Worm (Caenorhabditis elegans): Measurements from ENCODE around the gene T10D4.19.
"Not testable (repeated sequence)": the region's sequence is repeated elsewhere in the genome, so short reads cannot be mapped to it uniquely, and the experiment has no call there.

T10D4.19 gene

ce11 chrII:3151615-3152014, at the start of gene T10D4.19, which contains the start of gene T10D4.14:
T10D4.19 (plus strand) TSS chrII:3151918.
T10D4.14 (minus strand) TSS chrII:3151715.
- no peak for TF ChIP-seq unc-62 (GFP tag; optimal IDR thresholded peaks at IDR 0.05)

- TF ChIP-seq unc-62 (GFP tag; optimal IDR thresholded peaks at IDR 0.05), result no peak
These were observed 49.7 kb upstream of the T10D4.19 start, which contains the start of gene clec-121 for ce11 chrII:3102018-3102417. clec-121 (plus strand) TSS chrII:3102318.

- no peak for TF ChIP-seq unc-62 (GFP tag; optimal IDR thresholded peaks at IDR 0.05)
These were observed 46.0 kb upstream of the T10D4.19 start, which contains the start of gene clec-122 for ce11 chrII:3105765-3106164. clec-122 (plus strand) TSS chrII:3106065.

- no peak for TF ChIP-seq unc-62 (GFP tag; optimal IDR thresholded peaks at IDR 0.05)
These were observed 43.6 kb upstream of the T10D4.19 start for ce11 chrII:3108101-3108500.

- TF ChIP-seq unc-62 (GFP tag; optimal IDR thresholded peaks at IDR 0.05), result no peak
These were observed 42.2 kb upstream of the T10D4.19 start for ce11 chrII:3109533-3109932.

- no peak for TF ChIP-seq unc-62 (GFP tag; optimal IDR thresholded peaks at IDR 0.05)
These were observed 41.6 kb upstream of the T10D4.19 start for ce11 chrII:3110099-3110498.

- TF ChIP-seq unc-62 (GFP tag; optimal IDR thresholded peaks at IDR 0.05), result no peak
These were observed 40.6 kb upstream of the T10D4.19 start, which contains the start of gene Y25C1A.13 for ce11 chrII:3111147-3111546. Y25C1A.13 (minus strand) TSS chrII:3111247.

- TF ChIP-seq unc-62 (GFP tag; optimal IDR thresholded peaks at IDR 0.05), result no peak
These were observed 39.4 kb upstream of the T10D4.19 start, which contains the start of gene Y25C1A.2 for ce11 chrII:3112313-3112712. Y25C1A.2 (plus strand) TSS chrII:3112613.

- no peak for TF ChIP-seq unc-62 (GFP tag; optimal IDR thresholded peaks at IDR 0.05)
These were observed 38.4 kb upstream of the T10D4.19 start for ce11 chrII:3113289-3113688.

- TF ChIP-seq unc-62 (GFP tag; optimal IDR thresholded peaks at IDR 0.05), result no peak
These were observed 37.8 kb upstream of the T10D4.19 start, which contains the start of gene clec-123 for ce11 chrII:3113934-3114333. clec-123 (plus strand) TSS chrII:3114234.

ce11 chrII:3117471-3117870, 34.2 kb upstream of the T10D4.19 start, which contains the start of gene T10D4.7:
T10D4.7 (plus strand) TSS chrII:3117771.
- no peak for TF ChIP-seq unc-62 (GFP tag; optimal IDR thresholded peaks at IDR 0.05)

- TF ChIP-seq unc-62 (GFP tag; optimal IDR thresholded peaks at IDR 0.05), result no peak
These were observed 32.8 kb upstream of the T10D4.19 start, which contains the start of gene T10D4.6 for ce11 chrII:3118907-3119382. T10D4.6 (plus strand) TSS chrII:3119332.

ce11 chrII:3123206-3123605, 28.5 kb upstream of the T10D4.19 start, which contains the start of gene srh-71:
srh-71 (plus strand) TSS chrII:3123506.
- no peak for TF ChIP-seq unc-62 (GFP tag; optimal IDR thresholded peaks at IDR 0.05)

ce11 chrII:3126341-3126740, 25.4 kb upstream of the T10D4.19 start, which contains the start of gene ins-19:
ins-19 (minus strand) TSS chrII:3126441.
- no peak for TF ChIP-seq unc-62 (GFP tag; optimal IDR thresholded peaks at IDR 0.05)

ce11 chrII:3126741-3127140, 25.0 kb upstream of the T10D4.19 start, which contains the start of gene ins-31:
ins-31 (plus strand) TSS chrII:3127041.
- TF ChIP-seq unc-62 (GFP tag; optimal IDR thresholded peaks at IDR 0.05), result not testable (repeated sequence)

- no peak for TF ChIP-seq unc-62 (GFP tag; optimal IDR thresholded peaks at IDR 0.05)
These were observed 22.7 kb upstream of the T10D4.19 start, which contains the start of gene chil-24 for ce11 chrII:3129007-3129406. chil-24 (plus strand) TSS chrII:3129162.

ce11 chrII:3135293-3135692, 16.4 kb upstream of the T10D4.19 start:
- TF ChIP-seq unc-62 (GFP tag; optimal IDR thresholded peaks at IDR 0.05), result no peak

Data from whole organism, dauer.